Fruit fly (Drosophila melanogaster): ENCODE measurements around the gene CG33645.

CG33645 gene

dm6 chr2L:13570982-13571426 is 38.4 kb downstream of the CG33645 start:
- TF ChIP-seq Ravus (GFP tag; IDR thresholded peaks at IDR 0.05) (no peak), CG17359 (tag; optimal IDR thresholded peaks at IDR 0.05) (peak; percentile 42), Hsf (GFP tag; optimal IDR thresholded peaks at IDR 0.05) (peak; percentile 40), CG14860 (GFP tag; IDR thresholded peaks at IDR 0.05; ENCODE audit: partially characterized antibody) (no peak), CG6689 (GFP tag; IDR thresholded peaks at IDR 0.05) (peak; percentile 64), CG30403 (GFP tag; optimal IDR thresholded peaks at IDR 0.05) (peak; percentile 29), chn (GFP tag; optimal IDR thresholded peaks at IDR 0.05) (peak; percentile 21), CG12769 (tag; optimal IDR thresholded peaks at IDR 0.05) (no peak), mirr (GFP tag; optimal IDR thresholded peaks at IDR 0.05) (no peak), ERR (GFP tag; optimal IDR thresholded peaks at IDR 0.05) (no peak), CG13296 (GFP tag; optimal IDR thresholded peaks at IDR 0.05) (peak; percentile 11), rib (GFP tag; IDR thresholded peaks at IDR 0.05) (no peak), fd96Cb (tag; optimal IDR thresholded peaks at IDR 0.05) (peak; percentile 35), nerfin-1 (tag; optimal IDR thresholded peaks at IDR 0.05) (peak; percentile 37), CG11504 (tag; optimal IDR thresholded peaks at IDR 0.05) (peak; percentile 69), Ssrp (tag; optimal IDR thresholded peaks at IDR 0.05) (peak; percentile 31), CG6654 (GFP tag; optimal IDR thresholded peaks at IDR 0.05) (peak; percentile 10), unpg (GFP tag; optimal IDR thresholded peaks at IDR 0.05) (peak; percentile 47), bcd (GFP tag; optimal IDR thresholded peaks at IDR 0.05) (peak; percentile 28), bsh (GFP tag; optimal IDR thresholded peaks at IDR 0.05) (peak; percentile 55 to 86), BtbVII (GFP tag; optimal IDR thresholded peaks at IDR 0.05) (peak; percentile 10), Sox100B (GFP tag; optimal IDR thresholded peaks at IDR 0.05) (peak; percentile 53), CG15601 (tag; optimal IDR thresholded peaks at IDR 0.05) (peak; percentile 1), run (tag; optimal IDR thresholded peaks at IDR 0.05) (no peak), CG4404 (GFP tag; IDR thresholded peaks at IDR 0.05) (no peak), CG13775 (GFP tag; optimal IDR thresholded peaks at IDR 0.05) (peak; percentile 14), Sox102F (GFP tag; optimal IDR thresholded peaks at IDR 0.05) (peak; percentile 70), CG12391 (tag; optimal IDR thresholded peaks at IDR 0.05) (peak; percentile 43), CG4820 (GFP tag; optimal IDR thresholded peaks at IDR 0.05) (peak; percentile 45), Fer1 (GFP tag; optimal IDR thresholded peaks at IDR 0.05) (peak; percentile 9), kah (GFP tag; optimal IDR thresholded peaks at IDR 0.05) (no peak), gsb-n (tag; optimal IDR thresholded peaks at IDR 0.05) (peak; percentile 10), eve (GFP tag; optimal IDR thresholded peaks at IDR 0.05) (peak in 1 of 2 experiments; percentile 90), Blimp-1 (GFP tag; optimal IDR thresholded peaks at IDR 0.05) (peak; percentile 67), CG17385 (GFP tag; optimal IDR thresholded peaks at IDR 0.05) (peak; percentile 20), hkb (optimal IDR thresholded peaks at IDR 0.05) (no peak), hkb (GFP tag; IDR thresholded peaks at IDR 0.05) (peak; percentile 54), zfh1 (GFP tag; IDR thresholded peaks at IDR 0.05) (0 out of 3 replicates have a peak, but pooled peaks have one; percentile 23), odd (GFP tag; optimal IDR thresholded peaks at IDR 0.05) (peak; percentile 4), en (GFP tag; optimal IDR thresholded peaks at IDR 0.05) (no peak), kni (GFP tag; optimal IDR thresholded peaks at IDR 0.05) (no peak), E2f2 (GFP tag; IDR thresholded peaks at IDR 0.05) (0 out of 2 replicates have a peak, but pooled peaks have one; percentile 14), Eip74EF (GFP tag; optimal IDR thresholded peaks at IDR 0.05) (peak in 1 of 2 experiments; percentile 12), Ptx1 (GFP tag; IDR thresholded peaks at IDR 0.05) (0 out of 2 replicates have a peak, but pooled peaks have one; percentile 7), phol (tag; optimal IDR thresholded peaks at IDR 0.05) (peak; percentile 72), ind (GFP tag; optimal IDR thresholded peaks at IDR 0.05) (peak; percentile 4), CG6254 (GFP tag; optimal IDR thresholded peaks at IDR 0.05) (peak; percentile 58), CG17361 (GFP tag; IDR thresholded peaks at IDR 0.05) (peak; percentile 75; the same call in 2 of the 3 replicates), CG14710 (tag; optimal IDR thresholded peaks at IDR 0.05) (peak; percentile 54)
